Fruit fly (Drosophila melanogaster) whole organism, embryonic: Measurements from ENCODE around the gene WRNexo.
A peak's percentile ranks its signal among the peaks of the same experiment; 100 is the strongest.

Source experiments
- Asciz ChIP-seq: fragments of 200-800 bp; sonication (Bioruptor generic); optimal IDR thresholded peaks from 2 replicates; lab custom pipeline; 2017; ENCODE audit warnings: missing biosample characterization, mild to moderate bottlenecking, missing genetic modification characterization, missing genetic modification reagents
- B-H1 ChIP-seq: fragments of 200-800 bp; sonication (Bioruptor generic); IDR thresholded peaks from 3 replicates; pipeline ENCODE4 v1.3.6; 2022; ENCODE audit warnings: missing biosample characterization, missing genetic modification characterization
- B-H2 ChIP-seq: fragments of 200-800 bp; sonication (Bioruptor generic); optimal IDR thresholded peaks from 2 replicates; lab custom pipeline; 2018; ENCODE audit warnings: missing biosample characterization, mild to moderate bottlenecking, missing genetic modification characterization
- CG1024 ChIP-seq: fragments of 200-800 bp; sonication (Bioruptor generic); IDR thresholded peaks from 2 replicates; pipeline ENCODE4 v1.3.6; 2022; ENCODE audit warnings: missing biosample characterization, missing genetic modification characterization
- CG10274 ChIP-seq: fragments of 200-800 bp; sonication (Bioruptor generic); optimal IDR thresholded peaks from 3 replicates; lab custom pipeline; 2017; ENCODE audit warnings: missing biosample characterization, mild to moderate bottlenecking, missing genetic modification characterization
- CG12391 ChIP-seq: fragments of 200-800 bp; sonication (Bioruptor generic); optimal IDR thresholded peaks from 3 replicates; lab custom pipeline; 2018; ENCODE audit warnings: missing biosample characterization, mild to moderate bottlenecking, missing genetic modification characterization, moderate library complexity
- CG13424 ChIP-seq: fragments of 200-800 bp; sonication (Bioruptor generic); optimal IDR thresholded peaks from 2 replicates; lab custom pipeline; 2019; ENCODE audit warnings: missing biosample characterization, mild to moderate bottlenecking, missing genetic modification characterization, moderate library complexity
- CG14710 ChIP-seq: fragments of 200-800 bp; sonication (Bioruptor generic); optimal IDR thresholded peaks from 3 replicates; lab custom pipeline; 2019; ENCODE audit warnings: missing biosample characterization, mild to moderate bottlenecking, missing genetic modification characterization, moderate library complexity
- CG1602 ChIP-seq: fragments of 200-800 bp; sonication (Bioruptor generic); optimal IDR thresholded peaks from 3 replicates; lab custom pipeline; 2016; ENCODE audit warnings: missing biosample characterization, missing genetic modification characterization
- CG16813 ChIP-seq: fragments of 200-800 bp; sonication (Bioruptor generic); IDR thresholded peaks from 3 replicates; pipeline ENCODE4 v1.3.6; 2022; ENCODE audit warnings: missing biosample characterization, missing genetic modification characterization; ENCODE audit not compliant: partially characterized antibody
- CG16815 ChIP-seq: fragments of 200-800 bp; sonication (Bioruptor generic); optimal IDR thresholded peaks from 3 replicates; lab custom pipeline; 2017; ENCODE audit warnings: missing biosample characterization, mild to moderate bottlenecking, missing genetic modification characterization
- CG2116 ChIP-seq: fragments of 200-800 bp; sonication (Bioruptor generic); optimal IDR thresholded peaks from 3 replicates; lab custom pipeline; 2018; ENCODE audit warnings: missing biosample characterization, mild to moderate bottlenecking, missing genetic modification characterization
- CG2199 ChIP-seq: fragments of 200-800 bp; sonication (Bioruptor generic); IDR thresholded peaks from 3 replicates; pipeline ENCODE4 v1.3.6; 2022; ENCODE audit warnings: missing biosample characterization, missing genetic modification characterization
- CG33557 ChIP-seq: fragments of 200-800 bp; sonication (Bioruptor generic); optimal IDR thresholded peaks from 2 replicates; lab custom pipeline; 2019; ENCODE audit warnings: missing biosample characterization, mild to moderate bottlenecking, missing genetic modification characterization, moderate library complexity
- CG42726 ChIP-seq: fragments of 200-800 bp; sonication (Bioruptor generic); IDR thresholded peaks from 2 replicates; pipeline ENCODE4 v1.3.6; 2022; ENCODE audit warnings: missing biosample characterization, missing genetic modification characterization; ENCODE audit not compliant: partially characterized antibody
- CG4404 ChIP-seq: fragments of 200-800 bp; sonication (Bioruptor generic); IDR thresholded peaks from 2 replicates; pipeline ENCODE4 v1.3.6; 2022; ENCODE audit warnings: missing biosample characterization, missing genetic modification characterization
- CG4730 ChIP-seq: fragments of 200-800 bp; sonication (Bioruptor generic); IDR thresholded peaks from 2 replicates; pipeline ENCODE4 v1.3.6; 2022; ENCODE audit warnings: missing biosample characterization, missing genetic modification characterization
- CG4854 ChIP-seq: fragments of 200-800 bp; sonication (Bioruptor generic); optimal IDR thresholded peaks from 2 replicates; lab custom pipeline; 2016; ENCODE audit warnings: missing biosample characterization, missing genetic modification characterization, inconsistent platforms
- CG7839 ChIP-seq: fragments of 200-800 bp; sonication (Bioruptor generic); optimal IDR thresholded peaks from 3 replicates; lab custom pipeline; 2018; ENCODE audit warnings: missing biosample characterization, mild to moderate bottlenecking, missing genetic modification characterization, moderate library complexity
- CG9437 ChIP-seq: fragments of 200-800 bp; sonication (Bioruptor generic); optimal IDR thresholded peaks from 2 replicates; lab custom pipeline; 2018; ENCODE audit warnings: missing biosample characterization, mild to moderate bottlenecking, missing genetic modification characterization
- Dip2 ChIP-seq: fragments of 200-800 bp; sonication (Bioruptor generic); IDR thresholded peaks from 2 replicates; pipeline ENCODE4 v1.3.6; 2022; ENCODE audit warnings: missing biosample characterization, missing genetic modification characterization
- Doc2 ChIP-seq: fragments of 200-800 bp; sonication (Bioruptor generic); IDR thresholded peaks from 2 replicates; pipeline ENCODE4 v1.3.6; 2022; ENCODE audit warnings: missing biosample characterization, missing genetic modification characterization
- Ets97D ChIP-seq: fragments of 200-800 bp; sonication (Bioruptor generic); optimal IDR thresholded peaks from 3 replicates; lab custom pipeline; 2016; ENCODE audit warnings: missing biosample characterization, missing genetic modification characterization
- Fer2 ChIP-seq: fragments of 200-800 bp; sonication (Bioruptor generic); optimal IDR thresholded peaks from 2 replicates; lab custom pipeline; 2018; ENCODE audit warnings: missing biosample characterization, mild to moderate bottlenecking, missing genetic modification characterization, moderate library complexity
- Hmx ChIP-seq: fragments of 200-800 bp; sonication (Bioruptor generic); optimal IDR thresholded peaks from 2 replicates; lab custom pipeline; 2016; ENCODE audit warnings: missing biosample characterization, missing genetic modification characterization
- Hr3 ChIP-seq: fragments of 200-800 bp; sonication (Bioruptor generic); optimal IDR thresholded peaks from 3 replicates; lab custom pipeline; 2016; ENCODE audit warnings: missing biosample characterization, missing genetic modification characterization
- MBD-R2 ChIP-seq: fragments of 200-800 bp; sonication (Bioruptor generic); IDR thresholded peaks from 2 replicates; pipeline ENCODE4 v1.3.6; 2022; ENCODE audit warnings: missing biosample characterization, missing genetic modification characterization
- Six4 ChIP-seq: fragments of 200-800 bp; sonication (Bioruptor generic); optimal IDR thresholded peaks from 2 replicates; lab custom pipeline; 2016; ENCODE audit warnings: missing biosample characterization, missing genetic modification characterization
- Sry-β ChIP-seq: fragments of 200-800 bp; sonication (Bioruptor generic); optimal IDR thresholded peaks from 2 replicates; lab custom pipeline; 2018; ENCODE audit warnings: missing biosample characterization, mild to moderate bottlenecking, missing genetic modification characterization, moderate library complexity
- TFAM ChIP-seq: fragments of 200-800 bp; sonication (Bioruptor generic); optimal IDR thresholded peaks from 2 replicates; lab custom pipeline; 2017; ENCODE audit warnings: missing biosample characterization, missing genetic modification characterization, inconsistent platforms
- YL-1 ChIP-seq: fragments of 200-800 bp; sonication (Bioruptor generic); optimal IDR thresholded peaks from 3 replicates; lab custom pipeline; 2017; ENCODE audit warnings: missing biosample characterization, mild to moderate bottlenecking, missing genetic modification characterization
- ab ChIP-seq: fragments of 200-800 bp; sonication (Bioruptor generic); optimal IDR thresholded peaks from 2 replicates; lab custom pipeline; 2016; ENCODE audit warnings: missing biosample characterization, missing genetic modification characterization
- ap ChIP-seq: fragments of 200-800 bp; sonication (Bioruptor generic); IDR thresholded peaks from 2 replicates; pipeline ENCODE4 v1.3.6; 2022; ENCODE audit warnings: missing biosample characterization, missing genetic modification characterization
- br ChIP-seq: fragments of >200 bp; optimal IDR thresholded peaks from 2 replicates; lab custom pipeline; 2017
- btn ChIP-seq: fragments of 200-800 bp; sonication (Bioruptor generic); optimal IDR thresholded peaks from 2 replicates; lab custom pipeline; 2016; ENCODE audit warnings: missing biosample characterization, missing genetic modification characterization
- crol ChIP-seq: fragments of 200-800 bp; sonication (Bioruptor generic); IDR thresholded peaks from 2 replicates; pipeline ENCODE4 v1.3.6; 2022; ENCODE audit warnings: missing biosample characterization, missing genetic modification characterization
- disco-r ChIP-seq: fragments of 200-800 bp; sonication (Bioruptor generic); optimal IDR thresholded peaks from 2 replicates; lab custom pipeline; 2016; ENCODE audit warnings: missing biosample characterization, missing genetic modification characterization
- dpn ChIP-seq, 2 experiments: fragments of 200-800 bp; sonication (Bioruptor generic); optimal IDR thresholded peaks; 3 replicates each; lab custom pipeline; 2016; ENCODE audit warnings: missing biosample characterization in 2 of 2, missing genetic modification characterization in 2 of 2
- eyg ChIP-seq: fragments of 200-800 bp; sonication (Bioruptor generic); optimal IDR thresholded peaks from 3 replicates; lab custom pipeline; 2016; ENCODE audit warnings: missing biosample characterization, missing genetic modification characterization
- gfzf ChIP-seq: fragments of 200-800 bp; sonication (Bioruptor generic); optimal IDR thresholded peaks from 2 replicates; lab custom pipeline; 2016; ENCODE audit warnings: missing biosample characterization, mild to moderate bottlenecking, missing genetic modification characterization, moderate library complexity
- grau ChIP-seq: fragments of 200-800 bp; optimal IDR thresholded peaks from 3 replicates; lab custom pipeline; 2019; ENCODE audit warnings: missing biosample characterization, mild to moderate bottlenecking, missing genetic modification characterization, moderate library complexity
- ind ChIP-seq: fragments of 200-800 bp; sonication (Bioruptor generic); optimal IDR thresholded peaks from 3 replicates; lab custom pipeline; 2016; ENCODE audit warnings: missing biosample characterization, missing genetic modification characterization
- jumu ChIP-seq: fragments of 200-800 bp; sonication (Bioruptor generic); optimal IDR thresholded peaks from 3 replicates; lab custom pipeline; 2016; ENCODE audit warnings: missing biosample characterization, missing genetic modification characterization
- klu ChIP-seq: fragments of 200-800 bp; sonication (Bioruptor generic); IDR thresholded peaks from 2 replicates; pipeline ENCODE4 v1.3.6; 2022; ENCODE audit warnings: missing biosample characterization, missing genetic modification characterization
- lilli ChIP-seq: fragments of 200-800 bp; sonication (Bioruptor generic); optimal IDR thresholded peaks from 3 replicates; lab custom pipeline; 2016; ENCODE audit warnings: missing biosample characterization, missing genetic modification characterization
- nmo ChIP-seq: fragments of 200-800 bp; sonication (Bioruptor generic); optimal IDR thresholded peaks from 2 replicates; lab custom pipeline; 2018; ENCODE audit warnings: missing biosample characterization, mild to moderate bottlenecking, missing genetic modification characterization, moderate library complexity
- row ChIP-seq: fragments of 200-800 bp; sonication (Bioruptor generic); IDR thresholded peaks from 3 replicates; pipeline ENCODE4 v1.3.6; 2022; ENCODE audit warnings: missing biosample characterization, missing genetic modification characterization
- tap ChIP-seq: fragments of 200-800 bp; optimal IDR thresholded peaks from 3 replicates; lab custom pipeline; 2019; ENCODE audit warnings: missing biosample characterization, mild to moderate bottlenecking, missing genetic modification characterization, moderate library complexity
- usp ChIP-seq: fragments of >200 bp; optimal IDR thresholded peaks from 2 replicates; lab custom pipeline; 2017; ENCODE audit warnings: missing biosample characterization, missing genetic modification characterization
- z ChIP-seq: fragments of 200-800 bp; sonication (Bioruptor generic); IDR thresholded peaks from 3 replicates; pipeline ENCODE4 v1.3.6; 2022; ENCODE audit warnings: missing biosample characterization, missing genetic modification characterization
- zen2 ChIP-seq: fragments of 200-800 bp; sonication (Bioruptor generic); IDR thresholded peaks from 3 replicates; pipeline ENCODE4 v1.3.6; 2022; ENCODE audit warnings: missing biosample characterization, missing genetic modification characterization; ENCODE audit not compliant: partially characterized antibody

Gene WRNexo

DNA sequence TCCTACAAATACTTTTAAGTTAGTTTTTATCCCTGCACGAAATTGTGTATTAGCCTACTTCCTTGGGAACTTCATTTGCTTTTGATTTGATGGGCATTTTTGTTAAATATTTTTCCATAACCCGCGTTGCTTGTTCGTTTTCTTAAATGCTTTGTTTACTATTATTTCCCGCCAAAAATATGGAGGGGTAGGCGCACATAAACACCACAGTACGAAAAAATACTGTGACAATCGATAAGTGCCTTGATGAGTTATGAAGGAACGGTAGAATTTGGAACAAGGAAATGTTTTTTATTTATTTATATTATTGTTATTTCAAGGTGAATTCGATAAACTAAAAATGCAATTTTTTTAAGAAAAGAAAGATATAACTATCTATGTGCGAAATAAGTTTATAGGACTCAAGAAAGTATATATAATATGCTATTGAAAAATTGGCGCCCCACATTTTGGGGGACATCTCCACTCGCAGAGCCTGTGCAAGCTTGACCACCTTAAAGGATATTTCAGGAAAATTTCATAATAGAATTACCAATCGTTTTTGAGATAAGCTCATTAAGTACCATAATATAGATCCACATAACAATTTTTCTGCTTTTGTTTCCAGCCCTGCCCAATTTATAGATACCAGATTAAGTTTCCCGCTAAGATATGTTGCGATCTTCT lies at the start of gene WRNexo, which contains the start of gene Nup43 (continued):
- TF ChIP-seq CG9437 (GFP tag; lab: Kevin White, UChicago) = peak; percentile 34
- TF ChIP-seq CG1602 = peak; percentile 36
- TF ChIP-seq usp (GFP tag; lab: Kevin White, UChicago) = no peak
- TF ChIP-seq grau (tag; lab: Kevin White, UChicago) = peak; percentile 52
- TF ChIP-seq CG4854 (GFP tag; lab: Kevin White, UChicago) = no peak
- no peak for TF ChIP-seq ap (GFP tag; lab: Robert Waterston, UW)
- peak; percentile 56 for TF ChIP-seq lilli (GFP tag; lab: Kevin White, UChicago)
- TF ChIP-seq YL-1 = peak; percentile 23
- TF ChIP-seq Hmx (GFP tag; lab: Kevin White, UChicago) = no peak
- TF ChIP-seq nmo (GFP tag; lab: Kevin White, UChicago) = peak; percentile 71
- no peak for TF ChIP-seq br (lab: Kevin White, UChicago)
- TF ChIP-seq zen2 = no peak
- TF ChIP-seq CG10274 (GFP tag; lab: Kevin White, UChicago) = no peak
- TF ChIP-seq B-H2 (GFP tag; lab: Kevin White, UChicago) = no peak
- peak; percentile 31 for TF ChIP-seq jumu (GFP tag; lab: Kevin White, UChicago)
- TF ChIP-seq CG7839 (tag; lab: Kevin White, UChicago) = peak; percentile 45
- TF ChIP-seq CG33557 (GFP tag; lab: Kevin White, UChicago) = no peak
- no peak for TF ChIP-seq CG4730 (GFP tag; lab: Robert Waterston, UW)
- no peak for TF ChIP-seq Dip2 (GFP tag; lab: Robert Waterston, UW)
- no peak for TF ChIP-seq Asciz
- no peak; the same call in 1 of the 2 replicates for TF ChIP-seq klu (GFP tag; lab: Robert Waterston, UW)
- no peak for TF ChIP-seq B-H1
- TF ChIP-seq Ets97D = no peak
- TF ChIP-seq MBD-R2 = no peak
- TF ChIP-seq crol (GFP tag; lab: Robert Waterston, UW) = no peak
- peak; percentile 36 for TF ChIP-seq CG2116 (GFP tag; lab: Kevin White, UChicago)
- 0 out of 2 replicates have a peak, but pooled peaks have one; percentile 24 for TF ChIP-seq CG1024 (GFP tag; lab: Robert Waterston, UW)
- TF ChIP-seq CG12391 (tag; lab: Kevin White, UChicago) = peak; percentile 44
- no peak for TF ChIP-seq CG2199 (GFP tag; lab: Robert Waterston, UW)
- TF ChIP-seq eyg (GFP tag; lab: Kevin White, UChicago) = no peak
- no peak for TF ChIP-seq z
- TF ChIP-seq CG16815 (GFP tag; lab: Kevin White, UChicago) = peak; percentile 17
- TF ChIP-seq CG42726 (GFP tag; lab: Robert Waterston, UW) = no peak
- TF ChIP-seq ab (GFP tag; lab: Kevin White, UChicago) = no peak
- peak; percentile 72 for TF ChIP-seq row
- peak; percentile 51 for TF ChIP-seq CG14710 (tag; lab: Kevin White, UChicago)
- peak; percentile 82 for TF ChIP-seq gfzf (GFP tag; lab: Kevin White, UChicago)
- TF ChIP-seq btn (GFP tag; lab: Kevin White, UChicago) = no peak
- no peak for TF ChIP-seq Fer2 (tag; lab: Kevin White, UChicago)
- TF ChIP-seq CG13424 = peak; percentile 25
- peak; percentile 49 for TF ChIP-seq ind (GFP tag; lab: Kevin White, UChicago)
- no peak for TF ChIP-seq CG16813 (GFP tag; lab: Robert Waterston, UW)
- no peak for TF ChIP-seq Doc2 (GFP tag; lab: Robert Waterston, UW)
- TF ChIP-seq TFAM (GFP tag; lab: Kevin White, UChicago) = no peak
- no peak for TF ChIP-seq tap (tag; lab: Kevin White, UChicago)
- peak; percentile 30; the same call in 1 of the 2 replicates for TF ChIP-seq CG4404 (GFP tag; lab: Robert Waterston, UW)
- peak; percentile 33 to 51 for TF ChIP-seq dpn (GFP tag; optimal IDR thresholded peaks at IDR 0.05; lab: Kevin White, UChicago)
- peak; percentile 49 for TF ChIP-seq Hr3 (GFP tag; lab: Kevin White, UChicago)
- peak; percentile 6 for TF ChIP-seq Six4 (GFP tag; lab: Kevin White, UChicago)
- no peak for TF ChIP-seq Sry-β (GFP tag; lab: Kevin White, UChicago)
- TF ChIP-seq disco-r = no peak
